Worm (Caenorhabditis elegans) whole organism, midembryonic: Measurements from ENCODE around the gene kat-1.

Experiments
- cog-1 ChIP-seq: sonication (generic microtip); optimal IDR thresholded peaks from 2 replicates; lab custom pipeline; 2016; ENCODE audit warnings: missing genetic modification characterization, missing compliant biosample characterization
- flt-1 ChIP-seq: fragments of 200-800 bp; sonication (Bioruptor generic); IDR thresholded peaks from 2 replicates; pipeline ENCODE4 v1.3.6; 2022; ENCODE audit warnings: missing genetic modification characterization, missing compliant biosample characterization
- klf-2 ChIP-seq: fragments of 200-800 bp; sonication (Bioruptor generic); conservative IDR thresholded peaks from 2 replicates; pipeline ENCODE4 v1.3.6; 2022; ENCODE audit warnings: missing genetic modification reagents, missing genetic modification characterization, missing compliant biosample characterization
- med-1 ChIP-seq: sonication (generic microtip); optimal IDR thresholded peaks from 2 replicates; lab custom pipeline; 2017; ENCODE audit warnings: missing genetic modification characterization, mild to moderate bottlenecking, missing compliant biosample characterization, antibody characterized with exemption, missing genetic modification reagents; ENCODE audit not compliant: insufficient read depth
- tab-1 ChIP-seq: fragments of 200-800 bp; sonication (Bioruptor generic); IDR thresholded peaks from 2 replicates; pipeline ENCODE4 v1.3.6; 2022; ENCODE audit warnings: missing genetic modification characterization, missing compliant biosample characterization

DNA sequence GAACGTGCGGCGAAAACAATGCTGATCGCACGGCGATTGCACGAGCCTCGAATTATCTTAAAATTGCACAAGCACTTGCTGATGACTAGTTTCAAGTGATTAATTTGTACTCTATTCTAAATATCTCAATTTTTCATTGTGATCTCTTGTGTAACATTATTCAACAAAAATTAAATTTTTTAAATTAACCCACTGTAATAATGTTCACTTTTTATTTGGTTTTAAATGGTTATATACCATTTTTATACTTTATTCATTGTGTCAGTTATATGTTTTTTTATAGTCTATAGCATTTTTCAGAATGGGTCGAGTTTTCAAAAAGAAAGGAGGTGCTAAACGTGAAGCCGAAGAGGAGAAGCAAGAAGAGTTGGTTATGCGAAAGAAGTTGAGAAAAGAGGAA, 20.0 kb upstream of the kat-1 start, which contains the start of gene ZK1127.4:
- TF ChIP-seq klf-2 (GFP tag; lab: Robert Waterston, UW) (no peak), cog-1 (no peak), med-1 (GFP tag; lab: Kevin White, UChicago) (no peak), tab-1 (GFP tag; lab: Robert Waterston, UW) (no peak), flt-1 (no peak)
